Fruit fly (Drosophila melanogaster) S2 (cell line): Measurements from ENCODE around the gene CG13407.

Source experiments
- CG8478 ChIP-seq: fragments of >200 bp; optimal IDR thresholded peaks from 2 replicates; lab custom pipeline; 2018
- CTCF ChIP-seq, 2 experiments: fragments of >200 bp; optimal IDR thresholded peaks; 2 replicates each; lab custom pipeline; 2018

dm6 chr3R:22093950-22094349 lies 9.3 kb upstream of the CG13407 start:
- TF ChIP-seq CTCF (optimal IDR thresholded peaks at IDR 0.05; lab: Kevin White, UChicago) (peak; percentile 19 to 51), CG8478 (lab: Kevin White, UChicago) (no peak)
